Worm (Caenorhabditis elegans) whole organism, L1 larva: ENCODE measurements around the gene F54G2.1.
A peak's percentile ranks its signal among the peaks of the same experiment; 100 is the strongest.

Experiments used
- C04F5.9 ChIP-seq: sonication (generic microtip); optimal IDR thresholded peaks from 2 replicates; lab custom pipeline; 2016; ENCODE audit warnings: missing genetic modification characterization, missing compliant biosample characterization
- Y116A8C.19 ChIP-seq: sonication (generic microtip); optimal IDR thresholded peaks from 2 replicates; lab custom pipeline; 2016; ENCODE audit warnings: missing compliant biosample characterization, missing genetic modification characterization, borderline replicate concordance
- aha-1 ChIP-seq: fragments of 150-350 bp; optimal IDR thresholded peaks from 2 replicates; lab custom pipeline; 2014; ENCODE audit warnings: missing biosample characterization, missing genetic modification characterization
- aly-2 ChIP-seq: fragments of 150-350 bp; optimal IDR thresholded peaks from 2 replicates; lab custom pipeline; 2014; ENCODE audit warnings: missing biosample characterization, missing genetic modification characterization
- blmp-1 ChIP-seq: fragments of 150-350 bp; optimal IDR thresholded peaks from 2 replicates; lab custom pipeline; 2014; ENCODE audit warnings: missing biosample characterization, missing genetic modification characterization
- ceh-63 ChIP-seq: fragments of 200-800 bp; sonication (Bioruptor generic); optimal IDR thresholded peaks from 2 replicates; lab custom pipeline; 2018; ENCODE audit warnings: mild to moderate bottlenecking, missing genetic modification characterization, missing compliant biosample characterization
- ceh-8 ChIP-seq: fragments of 200-800 bp; sonication (Bioruptor generic); optimal IDR thresholded peaks from 2 replicates; lab custom pipeline; 2018; ENCODE audit warnings: mild to moderate bottlenecking, missing genetic modification characterization, moderate library complexity, missing compliant biosample characterization
- ceh-90 ChIP-seq: sonication (generic microtip); optimal IDR thresholded peaks from 2 replicates; lab custom pipeline; 2016; ENCODE audit warnings: missing genetic modification characterization, missing compliant biosample characterization
- dsc-1 ChIP-seq: sonication (generic microtip); optimal IDR thresholded peaks from 2 replicates; lab custom pipeline; 2016; ENCODE audit warnings: mild to moderate bottlenecking, missing genetic modification characterization, missing compliant biosample characterization
- efl-1 ChIP-seq, 4 experiments: fragments of 150-350 bp; optimal IDR thresholded peaks in 3 of 4; peaks in 1 of 4; 1 replicate in 1 of 4; 2 replicates in 3 of 4; lab custom pipeline; 2014; ENCODE audit warnings: missing biosample characterization in 2 of 4, missing genetic modification characterization in 2 of 4, missing genetic modification reagents in 2 of 4
- efl-3 ChIP-seq: fragments of 200-800 bp; sonication (Bioruptor generic); optimal IDR thresholded peaks from 2 replicates; lab custom pipeline; 2018; ENCODE audit warnings: mild to moderate bottlenecking, missing genetic modification characterization, missing compliant biosample characterization
- egl-13 ChIP-seq: sonication (generic microtip); optimal IDR thresholded peaks from 2 replicates; lab custom pipeline; 2016; ENCODE audit warnings: missing genotype, missing genetic modification reagents, missing genetic modification characterization, missing compliant biosample characterization
- elt-2 ChIP-seq: sonication (generic microtip); optimal IDR thresholded peaks from 2 replicates; lab custom pipeline; 2016; ENCODE audit warnings: missing genetic modification characterization, mild to moderate bottlenecking, inconsistent platforms, missing compliant biosample characterization, missing genetic modification reagents
- ets-5 ChIP-seq: fragments of 200-800 bp; sonication (Bioruptor generic); IDR thresholded peaks from 2 replicates; pipeline ENCODE4 v1.3.6; 2022; ENCODE audit warnings: missing genetic modification characterization, missing compliant biosample characterization
- fkh-8 ChIP-seq: sonication (generic microtip); optimal IDR thresholded peaks from 2 replicates; lab custom pipeline; 2016; ENCODE audit warnings: mild to moderate bottlenecking, missing genetic modification characterization, missing compliant biosample characterization
- hlh-4 ChIP-seq: sonication (generic microtip); optimal IDR thresholded peaks from 2 replicates; lab custom pipeline; 2016; ENCODE audit warnings: mild to moderate bottlenecking, missing genetic modification characterization, missing compliant biosample characterization
- irx-1 ChIP-seq: sonication (generic microtip); optimal IDR thresholded peaks from 2 replicates; lab custom pipeline; 2016; ENCODE audit warnings: missing genetic modification characterization, missing compliant biosample characterization
- isw-1 ChIP-seq: fragments of 200-800 bp; sonication (Bioruptor generic); IDR thresholded peaks from 2 replicates; pipeline ENCODE4 v1.3.6; 2022; ENCODE audit warnings: missing genetic modification characterization, missing compliant biosample characterization
- jun-1 ChIP-seq: fragments of 150-350 bp; optimal IDR thresholded peaks from 2 replicates; lab custom pipeline; 2014; ENCODE audit warnings: missing biosample characterization, missing genetic modification reagents, missing genetic modification characterization
- lin-15B ChIP-seq: fragments of 150-350 bp; sonication (generic microtip); optimal IDR thresholded peaks from 3 replicates; lab custom pipeline; 2014; ENCODE audit warnings: missing biosample characterization, missing genetic modification characterization
- lsy-2 ChIP-seq, 2 experiments: fragments of 150-350 bp; optimal IDR thresholded peaks; 2 replicates each; lab custom pipeline; 2014; ENCODE audit warnings: missing biosample characterization in 2 of 2, missing genetic modification characterization in 2 of 2
- mdl-1 ChIP-seq, 2 experiments: fragments of 150-350 bp; optimal IDR thresholded peaks; 2 replicates each; lab custom pipeline; 2014 to 2017; ENCODE audit warnings: missing biosample characterization in 2 of 2, missing genetic modification characterization in 2 of 2, inconsistent platforms in 1 of 2
- mef-2 ChIP-seq: fragments of 150-350 bp; optimal IDR thresholded peaks from 2 replicates; lab custom pipeline; 2014; ENCODE audit warnings: missing biosample characterization, missing genetic modification characterization
- nhr-11 ChIP-seq: fragments of 150-350 bp; optimal IDR thresholded peaks from 2 replicates; lab custom pipeline; 2014; ENCODE audit warnings: missing biosample characterization, missing genetic modification characterization
- nhr-20 ChIP-seq: sonication (generic microtip); optimal IDR thresholded peaks from 2 replicates; lab custom pipeline; 2016; ENCODE audit warnings: mild to moderate bottlenecking, missing genetic modification characterization, missing compliant biosample characterization
- nhr-47 ChIP-seq: sonication (generic microtip); optimal IDR thresholded peaks from 2 replicates; lab custom pipeline; 2016; ENCODE audit warnings: mild to moderate bottlenecking, missing genetic modification characterization, moderate library complexity, missing compliant biosample characterization
- nhr-71 ChIP-seq: sonication (generic microtip); optimal IDR thresholded peaks from 2 replicates; lab custom pipeline; 2016; ENCODE audit warnings: mild to moderate bottlenecking, missing genetic modification characterization, moderate library complexity, missing compliant biosample characterization
- nhr-76 ChIP-seq: sonication (generic microtip); optimal IDR thresholded peaks from 2 replicates; lab custom pipeline; 2017; ENCODE audit warnings: missing biosample characterization, missing genetic modification characterization
- nhr-84 ChIP-seq: sonication (generic microtip); optimal IDR thresholded peaks from 2 replicates; lab custom pipeline; 2017; ENCODE audit warnings: missing biosample characterization, missing genetic modification characterization
- nhr-90 ChIP-seq: sonication (generic microtip); optimal IDR thresholded peaks from 2 replicates; lab custom pipeline; 2016; ENCODE audit warnings: mild to moderate bottlenecking, missing genetic modification characterization, missing compliant biosample characterization; ENCODE audit not compliant: poor library complexity
- pag-3 ChIP-seq: sonication (generic microtip); optimal IDR thresholded peaks from 2 replicates; lab custom pipeline; 2017; ENCODE audit warnings: missing genetic modification characterization, mild to moderate bottlenecking, missing compliant biosample characterization, antibody characterized with exemption, borderline replicate concordance; ENCODE audit not compliant: insufficient read depth
- pax-3 ChIP-seq: fragments of 200-800 bp; sonication (Bioruptor generic); optimal IDR thresholded peaks from 2 replicates; lab custom pipeline; 2018; ENCODE audit warnings: mild to moderate bottlenecking, missing genetic modification characterization, moderate library complexity, missing compliant biosample characterization
- pqm-1 ChIP-seq: sonication (generic microtip); optimal IDR thresholded peaks from 3 replicates; lab custom pipeline; 2017; ENCODE audit warnings: missing biosample characterization, missing genetic modification characterization
- skn-1 ChIP-seq: fragments of 150-350 bp; optimal IDR thresholded peaks from 2 replicates; lab custom pipeline; 2014; ENCODE audit warnings: missing biosample characterization, missing genetic modification characterization
- snpc-4 ChIP-seq: fragments of 150-350 bp; optimal IDR thresholded peaks from 2 replicates; lab custom pipeline; 2014; ENCODE audit warnings: missing biosample characterization, missing genetic modification characterization
- snu-23 ChIP-seq: sonication (generic microtip); optimal IDR thresholded peaks from 2 replicates; lab custom pipeline; 2016; ENCODE audit warnings: missing genetic modification characterization, missing compliant biosample characterization
- sptf-1 ChIP-seq: fragments of 150-350 bp; optimal IDR thresholded peaks from 2 replicates; lab custom pipeline; 2014; ENCODE audit warnings: missing biosample characterization, missing genetic modification characterization
- sup-37 ChIP-seq: fragments of 200-800 bp; sonication (Bioruptor generic); optimal IDR thresholded peaks from 2 replicates; lab custom pipeline; 2018; ENCODE audit warnings: mild to moderate bottlenecking, missing genetic modification characterization, missing compliant biosample characterization
- swsn-7 ChIP-seq: sonication (generic microtip); optimal IDR thresholded peaks from 2 replicates; lab custom pipeline; 2016; ENCODE audit warnings: missing genetic modification characterization, missing compliant biosample characterization
- tlp-1 ChIP-seq: fragments of 150-350 bp; optimal IDR thresholded peaks from 2 replicates; lab custom pipeline; 2014; ENCODE audit warnings: missing biosample characterization, missing genetic modification characterization
- unc-30 ChIP-seq: sonication (generic microtip); optimal IDR thresholded peaks from 2 replicates; lab custom pipeline; 2017; ENCODE audit warnings: missing biosample characterization, missing genetic modification characterization
- unc-62 ChIP-seq: fragments of 150-350 bp; optimal IDR thresholded peaks from 2 replicates; lab custom pipeline; 2014; ENCODE audit warnings: missing biosample characterization, missing genetic modification reagents, missing genetic modification characterization
- xbp-1 ChIP-seq: sonication (generic microtip); optimal IDR thresholded peaks from 2 replicates; lab custom pipeline; 2016; ENCODE audit warnings: missing genetic modification characterization, missing compliant biosample characterization

The F54G2.1 gene

DNA sequence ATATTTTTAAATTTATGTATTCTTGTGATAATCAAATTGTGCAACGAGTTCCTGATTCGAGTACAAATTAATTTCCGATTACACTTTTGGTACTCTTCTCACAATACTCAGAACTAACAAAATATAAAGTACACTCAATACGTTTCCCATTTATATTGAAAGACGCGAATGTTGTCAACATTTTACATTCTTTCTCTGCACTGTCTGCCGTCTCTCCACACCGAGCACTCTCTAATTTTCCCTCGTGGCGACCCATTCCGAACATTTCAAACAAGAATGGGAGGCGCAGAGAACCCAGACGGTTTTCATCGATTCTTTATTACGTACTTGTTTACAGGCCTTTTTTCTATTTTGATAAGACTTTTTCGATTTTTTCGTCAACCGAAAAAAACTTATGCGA, 3.6 kb upstream of the F54G2.1 start, which contains the start of gene C09B7.2 (continued):
- TF ChIP-seq sup-37 (no peak), nhr-11 (tag; lab: Kevin White, UChicago) (peak; percentile 21), aha-1 (tag; lab: Kevin White, UChicago) (no peak), nhr-84 (tag; lab: Kevin White, UChicago) (no peak), nhr-76 (tag; lab: Kevin White, UChicago) (no peak), C04F5.9 (tag; lab: Kevin White, UChicago) (no peak), nhr-90 (tag; lab: Kevin White, UChicago) (peak; percentile 78), pax-3 (no peak), jun-1 (tag; lab: Kevin White, UChicago) (no peak), unc-62 (GFP tag; lab: Kevin White, UChicago) (no peak), efl-3 (no peak), mdl-1 (tag; optimal IDR thresholded peaks at IDR 0.05; lab: Kevin White, UChicago) (peak in 1 of 2 experiments; percentile 96), lsy-2 (tag; optimal IDR thresholded peaks at IDR 0.05; lab: Kevin White, UChicago) (peak; percentile 60 to 68), dsc-1 (peak; percentile 48), sptf-1 (no peak), irx-1 (peak; percentile 19), xbp-1 (tag; lab: Kevin White, UChicago) (peak; percentile 46), pqm-1 (no peak), fkh-8 (tag; lab: Kevin White, UChicago) (peak; percentile 55), nhr-20 (tag; lab: Kevin White, UChicago) (peak; percentile 82), elt-2 (tag; lab: Kevin White, UChicago) (peak; percentile 70), tlp-1 (tag; lab: Kevin White, UChicago) (no peak), aly-2 (tag; lab: Kevin White, UChicago) (no peak), pag-3 (tag; lab: Kevin White, UChicago) (no peak), lin-15B (tag; lab: Kevin White, UChicago) (no peak), snu-23 (peak; percentile 87), ceh-8 (GFP tag; lab: Kevin White, UChicago) (no peak), swsn-7 (tag; lab: Kevin White, UChicago) (peak; percentile 71), mef-2 (tag; lab: Kevin White, UChicago) (peak; percentile 42), ets-5 (GFP tag; lab: Robert Waterston, UW) (no peak), ceh-63 (GFP tag; lab: Kevin White, UChicago) (no peak), isw-1 (GFP tag; lab: Robert Waterston, UW) (no peak; the same call in 1 of the 2 replicates), egl-13 (no peak), blmp-1 (tag; lab: Kevin White, UChicago) (peak; percentile 54), skn-1 (tag; lab: Kevin White, UChicago) (peak; percentile 96), hlh-4 (no peak), Y116A8C.19 (tag; lab: Kevin White, UChicago) (no peak), unc-30 (tag; lab: Kevin White, UChicago) (no peak)

DNA sequence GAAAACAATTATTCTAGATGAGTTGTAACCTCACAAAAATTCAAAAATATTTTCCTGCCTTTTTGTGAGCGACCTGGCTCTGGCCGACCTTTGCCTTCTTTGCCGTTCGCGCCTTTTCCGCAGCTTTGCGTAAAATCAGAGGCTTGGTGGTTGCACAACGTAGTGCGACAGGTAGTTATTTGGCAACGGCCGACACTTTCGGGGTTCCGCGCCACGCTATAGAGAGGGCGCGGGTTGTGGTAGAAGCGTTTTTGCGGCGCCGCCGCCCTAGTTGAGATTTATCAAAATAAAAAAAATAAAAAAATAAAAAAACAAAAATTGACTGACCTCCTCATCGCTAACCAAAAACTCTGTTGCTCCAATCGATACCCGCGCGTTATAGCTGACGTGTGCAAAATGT, 375 bp downstream of the F54G2.1 start:
- no peak for TF ChIP-seq efl-1 (optimal IDR thresholded peaks at IDR 0.05; lab: Kevin White, UChicago)
- peak in 1 of 2 experiments; percentile 58 for TF ChIP-seq efl-1 (GFP tag; optimal IDR thresholded peaks at IDR 0.05 in 1 of 2; lab: Kevin White, UChicago)
- no peak for TF ChIP-seq pag-3 (tag; lab: Kevin White, UChicago)
- TF ChIP-seq ceh-90 (tag; lab: Kevin White, UChicago): no peak
- TF ChIP-seq snpc-4 (tag; lab: Kevin White, UChicago): peak; percentile 87
- TF ChIP-seq nhr-47 (tag; lab: Kevin White, UChicago): peak; percentile 9
- TF ChIP-seq nhr-71 (tag; lab: Kevin White, UChicago): peak; percentile 4
